Worm (Caenorhabditis elegans) whole organism, late embryonic: ENCODE data around the gene F53G2.3.

Source experiments
- C08G9.2 ChIP-seq: sonication (generic microtip); optimal IDR thresholded peaks from 2 replicates; lab custom pipeline; 2016; ENCODE audit warnings: mild to moderate bottlenecking, missing genetic modification characterization, moderate library complexity, missing compliant biosample characterization
- C38D4.7 ChIP-seq: fragments of 200-800 bp; sonication (Bioruptor generic); optimal IDR thresholded peaks from 2 replicates; lab custom pipeline; 2018; ENCODE audit warnings: mild to moderate bottlenecking, missing genetic modification characterization, moderate library complexity, missing compliant biosample characterization
- F13H6.1 ChIP-seq: sonication (generic microtip); optimal IDR thresholded peaks from 2 replicates; lab custom pipeline; 2016; ENCODE audit warnings: missing genetic modification characterization, missing compliant biosample characterization
- K09A11.1 ChIP-seq: sonication (generic microtip); optimal IDR thresholded peaks from 2 replicates; lab custom pipeline; 2017; ENCODE audit warnings: antibody characterized with exemption, mild to moderate bottlenecking, missing genetic modification characterization, missing compliant biosample characterization; ENCODE audit not compliant: insufficient read depth
- Y22D7AL.16 ChIP-seq: sonication (generic microtip); optimal IDR thresholded peaks from 2 replicates; lab custom pipeline; 2016; ENCODE audit warnings: missing genetic modification characterization, missing compliant biosample characterization
- ama-1 ChIP-seq: fragments of 150-350 bp; optimal IDR thresholded peaks from 2 replicates; lab custom pipeline; 2014
- ceh-18 ChIP-seq: sonication (generic microtip); optimal IDR thresholded peaks from 2 replicates; lab custom pipeline; 2016; ENCODE audit warnings: missing genetic modification characterization, missing compliant biosample characterization
- ceh-19 ChIP-seq: fragments of 200-800 bp; sonication (Bioruptor generic); optimal IDR thresholded peaks from 2 replicates; lab custom pipeline; 2018; ENCODE audit warnings: mild to moderate bottlenecking, missing genetic modification characterization, missing compliant biosample characterization
- ceh-2 ChIP-seq: sonication (generic microtip); optimal IDR thresholded peaks from 2 replicates; lab custom pipeline; 2016; ENCODE audit warnings: missing genotype, missing genetic modification characterization, missing compliant biosample characterization
- ceh-24 ChIP-seq: sonication (generic microtip); optimal IDR thresholded peaks from 2 replicates; lab custom pipeline; 2016; ENCODE audit warnings: mild to moderate bottlenecking, missing genetic modification characterization, missing compliant biosample characterization
- ceh-31 ChIP-seq: sonication (generic microtip); optimal IDR thresholded peaks from 2 replicates; lab custom pipeline; 2016; ENCODE audit warnings: missing genetic modification characterization, missing compliant biosample characterization
- ceh-34 ChIP-seq: sonication (generic microtip); optimal IDR thresholded peaks from 2 replicates; lab custom pipeline; 2016; ENCODE audit warnings: mild to moderate bottlenecking, missing genetic modification characterization, missing compliant biosample characterization
- ceh-45 ChIP-seq: fragments of 200-800 bp; sonication (Bioruptor generic); IDR thresholded peaks from 2 replicates; pipeline ENCODE4 v1.3.6; 2022; ENCODE audit warnings: missing genetic modification reagents, missing genetic modification characterization, missing compliant biosample characterization
- ceh-6 ChIP-seq: fragments of 200-800 bp; sonication (Bioruptor generic); optimal IDR thresholded peaks from 2 replicates; lab custom pipeline; 2018; ENCODE audit warnings: mild to moderate bottlenecking, missing genetic modification characterization, missing compliant biosample characterization
- che-1 ChIP-seq: sonication (generic microtip); optimal IDR thresholded peaks from 2 replicates; lab custom pipeline; 2016; ENCODE audit warnings: mild to moderate bottlenecking, missing genetic modification characterization, missing compliant biosample characterization
- elt-4 ChIP-seq: sonication (generic microtip); optimal IDR thresholded peaks from 2 replicates; lab custom pipeline; 2016; ENCODE audit warnings: missing genetic modification characterization, missing compliant biosample characterization
- ets-4 ChIP-seq: sonication (generic microtip); optimal IDR thresholded peaks from 2 replicates; lab custom pipeline; 2016; ENCODE audit warnings: missing genetic modification characterization, missing compliant biosample characterization
- fkh-10 ChIP-seq: fragments of 150-350 bp; optimal IDR thresholded peaks from 2 replicates; lab custom pipeline; 2014; ENCODE audit warnings: missing biosample characterization, missing genetic modification reagents, missing genetic modification characterization
- fkh-6 ChIP-seq: sonication (generic microtip); optimal IDR thresholded peaks from 2 replicates; lab custom pipeline; 2016; ENCODE audit warnings: missing genetic modification characterization, missing compliant biosample characterization
- gmeb-2 ChIP-seq: sonication (generic microtip); optimal IDR thresholded peaks from 2 replicates; lab custom pipeline; 2016; ENCODE audit warnings: missing genetic modification characterization, inconsistent platforms, missing compliant biosample characterization
- hlh-8 ChIP-seq: sonication (generic microtip); optimal IDR thresholded peaks from 2 replicates; lab custom pipeline; 2016; ENCODE audit warnings: missing genotype, missing genetic modification characterization, missing compliant biosample characterization
- lin-11 ChIP-seq: fragments of 200-800 bp; sonication (Bioruptor generic); optimal IDR thresholded peaks from 2 replicates; lab custom pipeline; 2018; ENCODE audit warnings: mild to moderate bottlenecking, missing genetic modification characterization, missing compliant biosample characterization
- madf-2 ChIP-seq: sonication (generic microtip); optimal IDR thresholded peaks from 2 replicates; lab custom pipeline; 2017; ENCODE audit warnings: missing genetic modification characterization, missing compliant biosample characterization
- nhr-11 ChIP-seq: fragments of 150-350 bp; optimal IDR thresholded peaks from 2 replicates; lab custom pipeline; 2014; ENCODE audit warnings: missing biosample characterization, missing genetic modification characterization
- npax-4 ChIP-seq: sonication (generic microtip); optimal IDR thresholded peaks from 2 replicates; lab custom pipeline; 2016; ENCODE audit warnings: missing genetic modification characterization, missing compliant biosample characterization
- odd-2 ChIP-seq: sonication (generic microtip); optimal IDR thresholded peaks from 2 replicates; lab custom pipeline; 2017; ENCODE audit warnings: antibody characterized with exemption, mild to moderate bottlenecking, missing genetic modification characterization, missing compliant biosample characterization
- pax-1 ChIP-seq: fragments of 150-350 bp; optimal IDR thresholded peaks from 2 replicates; lab custom pipeline; 2014; ENCODE audit warnings: missing biosample characterization, missing genetic modification characterization
- pha-2 ChIP-seq: sonication (generic microtip); optimal IDR thresholded peaks from 2 replicates; lab custom pipeline; 2017; ENCODE audit warnings: mild to moderate bottlenecking, missing genetic modification characterization, missing compliant biosample characterization
- pha-4 ChIP-seq: fragments of 150-350 bp; optimal IDR thresholded peaks from 2 replicates; lab custom pipeline; 2018; ENCODE audit warnings: missing biosample characterization, missing genetic modification reagents, missing genetic modification characterization
- pros-1 ChIP-seq: fragments of 150-350 bp; optimal IDR thresholded peaks from 2 replicates; lab custom pipeline; 2014; ENCODE audit warnings: missing biosample characterization, missing genetic modification reagents, missing genetic modification characterization
- ref-2 ChIP-seq: sonication (generic microtip); optimal IDR thresholded peaks from 2 replicates; lab custom pipeline; 2016; ENCODE audit warnings: missing genetic modification characterization, missing compliant biosample characterization
- sdc-2 ChIP-seq: sonication (generic microtip); optimal IDR thresholded peaks from 2 replicates; lab custom pipeline; 2016; ENCODE audit warnings: missing genotype, missing genetic modification characterization, missing compliant biosample characterization
- sox-4 ChIP-seq: sonication (generic microtip); optimal IDR thresholded peaks from 2 replicates; lab custom pipeline; 2017; ENCODE audit warnings: mild to moderate bottlenecking, missing genetic modification characterization, inconsistent platforms, missing compliant biosample characterization
- tbx-7 ChIP-seq: sonication (generic microtip); optimal IDR thresholded peaks from 2 replicates; lab custom pipeline; 2016; ENCODE audit warnings: missing genotype, missing genetic modification characterization, missing compliant biosample characterization
- unc-55 ChIP-seq: sonication (generic microtip); optimal IDR thresholded peaks from 2 replicates; lab custom pipeline; 2017; ENCODE audit warnings: missing biosample characterization, missing genetic modification reagents, missing genetic modification characterization
- unc-86 ChIP-seq: sonication (generic microtip); optimal IDR thresholded peaks from 2 replicates; lab custom pipeline; 2016; ENCODE audit warnings: missing genetic modification characterization, missing compliant biosample characterization

The F53G2.3 gene

DNA sequence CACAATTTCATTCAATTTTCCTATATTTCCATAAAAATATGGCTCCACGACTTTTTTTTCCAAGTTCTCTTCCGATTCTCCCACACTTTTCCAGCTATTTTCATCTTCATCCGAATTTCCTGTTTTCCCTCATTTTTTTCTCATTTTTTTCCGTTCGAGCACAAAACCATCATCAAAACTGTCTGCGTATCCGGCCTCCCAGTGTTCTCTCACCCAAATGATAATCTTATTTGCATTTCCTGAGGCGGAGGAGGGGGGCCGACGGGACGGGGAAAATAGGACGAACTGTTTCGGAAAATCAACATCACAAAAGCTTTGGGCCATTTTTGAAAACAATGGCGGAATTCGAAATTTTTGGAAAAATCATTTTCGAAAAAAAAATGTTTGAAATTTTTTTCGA, 39.9 kb upstream of the F53G2.3 start:
- no peak for TF ChIP-seq gmeb-2
- TF ChIP-seq ceh-34: no peak
- TF ChIP-seq unc-55 (GFP tag; lab: Kevin White, UChicago): no peak
- TF ChIP-seq Y22D7AL.16 (tag; lab: Kevin White, UChicago): no peak
- no peak for TF ChIP-seq ceh-2 (tag; lab: Kevin White, UChicago)
- TF ChIP-seq K09A11.1 (tag; lab: Kevin White, UChicago): no peak
- no peak for TF ChIP-seq ceh-6
- no peak for TF ChIP-seq ceh-18 (tag; lab: Kevin White, UChicago)
- TF ChIP-seq fkh-10 (GFP tag; lab: Kevin White, UChicago): no peak
- TF ChIP-seq ceh-19 (GFP tag; lab: Kevin White, UChicago): no peak
- no peak for TF ChIP-seq madf-2
- TF ChIP-seq ceh-24 (tag; lab: Kevin White, UChicago): no peak
- TF ChIP-seq unc-86: no peak
- no peak for TF ChIP-seq F13H6.1 (tag; lab: Kevin White, UChicago)
- no peak for TF ChIP-seq odd-2 (tag; lab: Kevin White, UChicago)
- no peak for TF ChIP-seq che-1 (tag; lab: Kevin White, UChicago)
- TF ChIP-seq sdc-2: no peak
- TF ChIP-seq, all 69 proteins: peak for 0

ce11 chrII:2442243-2442642, 38.0 kb upstream of the F53G2.3 start:
- TF ChIP-seq ceh-18 (tag; lab: Kevin White, UChicago) (no peak), pax-1 (tag; lab: Kevin White, UChicago) (no peak), odd-2 (tag; lab: Kevin White, UChicago) (no peak), tbx-7 (no peak), pros-1 (tag; lab: Kevin White, UChicago) (no peak), npax-4 (no peak), fkh-6 (no peak), ets-4 (no peak), pha-2 (tag; lab: Kevin White, UChicago) (no peak), ceh-31 (tag; lab: Kevin White, UChicago) (no peak), sox-4 (tag; lab: Kevin White, UChicago) (no peak)

DNA sequence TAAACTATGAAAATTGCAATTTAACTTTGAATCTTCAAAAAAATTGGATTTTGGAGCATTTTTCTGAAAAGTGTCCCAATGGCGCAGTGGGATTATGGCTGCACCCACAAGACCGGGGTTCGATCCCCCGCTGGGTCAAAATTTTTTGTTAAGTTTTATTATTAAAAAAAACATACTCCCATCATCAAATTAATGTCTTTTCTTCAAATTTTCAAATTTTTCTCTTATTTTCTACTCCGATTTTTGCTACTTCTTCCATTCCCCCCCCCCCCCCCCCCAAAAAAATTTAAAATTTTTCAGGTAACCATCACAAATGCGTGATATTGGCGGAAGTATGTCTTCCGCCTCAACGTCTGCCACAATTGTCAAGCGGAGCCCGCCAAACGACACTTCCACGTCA, 37.2 kb upstream of the F53G2.3 start, which contains the start of gene vab-19:
Gene vab-19, plus strand, starts transcription at position 301 of the 400 bp plus-strand sequence.
- no peak for TF ChIP-seq fkh-10 (GFP tag; lab: Kevin White, UChicago)
- TF ChIP-seq hlh-8 (tag; lab: Kevin White, UChicago): no peak
- no peak for TF ChIP-seq pha-4 (tag; lab: Kevin White, UChicago)
- TF ChIP-seq ama-1: no peak
- TF ChIP-seq C08G9.2 (tag; lab: Kevin White, UChicago): no peak
- no peak for TF ChIP-seq lin-11 (tag; lab: Kevin White, UChicago)
- no peak for TF ChIP-seq elt-4 (tag; lab: Kevin White, UChicago)
- TF ChIP-seq unc-86: no peak
- TF ChIP-seq pha-2 (tag; lab: Kevin White, UChicago): no peak
- no peak for TF ChIP-seq nhr-11 (tag; lab: Kevin White, UChicago)
- TF ChIP-seq ceh-18 (tag; lab: Kevin White, UChicago): no peak
- TF ChIP-seq ceh-45 (GFP tag; lab: Robert Waterston, UW): no peak
- TF ChIP-seq C38D4.7 (GFP tag; lab: Kevin White, UChicago): no peak

DNA sequence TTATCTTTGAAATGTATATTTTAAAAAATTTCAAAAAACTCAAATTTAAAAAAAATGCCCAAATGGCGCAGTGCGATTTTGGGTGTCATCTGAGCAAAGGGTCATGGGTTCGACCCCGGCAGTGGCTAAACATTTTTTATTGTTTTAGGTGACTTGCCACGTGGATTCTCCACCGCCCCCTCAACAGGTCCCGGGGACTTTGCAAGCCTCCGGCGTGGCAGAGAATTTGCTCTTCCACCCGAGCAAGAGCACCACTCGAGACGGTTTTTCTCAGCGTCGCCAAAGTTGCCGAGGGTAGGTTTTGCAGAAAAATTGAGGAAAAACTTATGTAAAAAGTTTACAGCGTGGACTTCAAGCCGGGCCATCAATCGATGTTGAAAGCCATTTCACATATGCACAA, 35.0 kb upstream of the F53G2.3 start:
- TF ChIP-seq ref-2 (tag; lab: Kevin White, UChicago) (no peak), ceh-34 (no peak)

DNA sequence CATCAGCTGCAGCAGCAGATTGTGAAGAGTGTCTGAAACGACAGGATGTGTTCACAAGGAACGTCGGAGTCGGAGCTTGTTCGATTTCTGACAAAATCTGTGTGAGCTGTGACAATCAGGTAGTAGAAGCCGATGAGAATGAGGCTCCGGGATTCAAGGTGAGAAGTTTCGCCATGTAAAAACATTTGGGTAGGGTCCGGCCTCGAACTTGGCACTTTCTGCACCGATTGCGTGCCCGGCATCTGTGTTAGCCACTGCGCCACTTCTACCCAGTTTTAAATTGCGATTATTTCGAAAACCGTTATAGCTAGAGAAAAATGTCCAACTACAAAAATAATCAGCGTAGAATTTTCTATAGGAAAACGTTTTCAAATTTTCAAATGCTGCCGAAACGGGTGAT, 33.5 kb upstream of the F53G2.3 start:
- no peak for TF ChIP-seq C38D4.7 (GFP tag; lab: Kevin White, UChicago)
